Fruit fly (Drosophila melanogaster): Measurements from ENCODE around the gene Mrp4.
A peak's percentile ranks its signal among the peaks of the same experiment; 100 is the strongest.

Gene Mrp4

dm6 chr3R:11562326-11563109 lies 6.5 kb upstream of the Mrp4 start (continued):
- TF ChIP-seq CG16779 (GFP tag; IDR thresholded peaks at IDR 0.05), result peak; percentile 94
- peak; percentile 90 for TF ChIP-seq CG10147 (GFP tag; optimal IDR thresholded peaks at IDR 0.05)
- peak; percentile 49 for TF ChIP-seq Atf3 (GFP tag; optimal IDR thresholded peaks at IDR 0.05)
- no peak for TF ChIP-seq Kr (GFP tag; optimal IDR thresholded peaks at IDR 0.05)
- TF ChIP-seq repo (GFP tag; optimal IDR thresholded peaks at IDR 0.05), result peak; percentile 88
- peak; percentile 94 for TF ChIP-seq pnt (GFP tag; optimal IDR thresholded peaks at IDR 0.05)
- TF ChIP-seq CG8290 (GFP tag; optimal IDR thresholded peaks at IDR 0.05), result peak; percentile 87
- TF ChIP-seq CG8290 (tag; optimal IDR thresholded peaks at IDR 0.05), result peak in 1 of 2 experiments; percentile 97
- peak; percentile 1 for TF ChIP-seq pros (GFP tag; optimal IDR thresholded peaks at IDR 0.05)
- peak; percentile 87 for TF ChIP-seq CG1233 (GFP tag; optimal IDR thresholded peaks at IDR 0.05)
- peak; percentile 85 for TF ChIP-seq Spps (tag; optimal IDR thresholded peaks at IDR 0.05)
- peak; percentile 97 for TF ChIP-seq Camta (GFP tag; optimal IDR thresholded peaks at IDR 0.05)
- peak; percentile 89 for TF ChIP-seq peb (GFP tag; IDR thresholded peaks at IDR 0.05)
- TF ChIP-seq tin (GFP tag; optimal IDR thresholded peaks at IDR 0.05), result peak; percentile 94
- TF ChIP-seq bowl (GFP tag; IDR thresholded peaks at IDR 0.05), result peak; percentile 67
- TF ChIP-seq lov (optimal IDR thresholded peaks at IDR 0.05), result no peak
- peak; percentile 91 for TF ChIP-seq lov (GFP tag; IDR thresholded peaks at IDR 0.05)
- peak; percentile 96 for TF ChIP-seq Meics (GFP tag; optimal IDR thresholded peaks at IDR 0.05)
- TF ChIP-seq odd (GFP tag; optimal IDR thresholded peaks at IDR 0.05), result peak; percentile 79
- peak; percentile 88 for TF ChIP-seq Dad (GFP tag; optimal IDR thresholded peaks at IDR 0.05)
- peak; percentile 47 for TF ChIP-seq CG30020 (tag; optimal IDR thresholded peaks at IDR 0.05)
- peak; percentile 66 for TF ChIP-seq CG30431 (GFP tag; optimal IDR thresholded peaks at IDR 0.05)
- peak; percentile 85 for TF ChIP-seq org-1 (GFP tag; optimal IDR thresholded peaks at IDR 0.05)
- no peak for TF ChIP-seq cad (GFP tag; optimal IDR thresholded peaks at IDR 0.05)
- TF ChIP-seq ab (GFP tag; optimal IDR thresholded peaks at IDR 0.05), result peak; percentile 80
- peak; percentile 94 for TF ChIP-seq tap (tag; optimal IDR thresholded peaks at IDR 0.05)
- TF ChIP-seq CrebB (tag; optimal IDR thresholded peaks at IDR 0.05), result peak; percentile 84
- peak; percentile 50 for TF ChIP-seq wek (GFP tag; optimal IDR thresholded peaks at IDR 0.05)
- peak; percentile 31 for TF ChIP-seq Hey (tag; optimal IDR thresholded peaks at IDR 0.05)
- peak; percentile 92 for TF ChIP-seq Hmx (GFP tag; optimal IDR thresholded peaks at IDR 0.05)
- peak; percentile 94 for TF ChIP-seq NK7.1 (GFP tag; optimal IDR thresholded peaks at IDR 0.05)
- TF ChIP-seq ken (GFP tag; IDR thresholded peaks at IDR 0.05), result peak; percentile 89
- peak; percentile 81 for TF ChIP-seq NC2β (GFP tag; optimal IDR thresholded peaks at IDR 0.05)
- peak; percentile 68; the same call in 1 of the 2 replicates for TF ChIP-seq CG32767 (GFP tag; IDR thresholded peaks at IDR 0.05)
- TF ChIP-seq twi (tag; optimal IDR thresholded peaks at IDR 0.05), result peak; percentile 51
- 0 out of 2 replicates have a peak, but pooled peaks have one; percentile 38 for TF ChIP-seq nerfin-2 (GFP tag; IDR thresholded peaks at IDR 0.05; ENCODE audit: partially characterized antibody)
- TF ChIP-seq C15 (GFP tag; IDR thresholded peaks at IDR 0.05), result peak; percentile 79; the same call in 2 of the 3 replicates
- TF ChIP-seq Hr3 (GFP tag; optimal IDR thresholded peaks at IDR 0.05), result peak; percentile 78
- TF ChIP-seq ind (GFP tag; optimal IDR thresholded peaks at IDR 0.05), result peak; percentile 95
- peak; percentile 43 for TF ChIP-seq CG17912 (GFP tag; optimal IDR thresholded peaks at IDR 0.05)
- no peak for TF ChIP-seq CG7745 (tag; optimal IDR thresholded peaks at IDR 0.05)
- TF ChIP-seq Lpt (GFP tag; optimal IDR thresholded peaks at IDR 0.05), result no peak
- TF ChIP-seq CG13775 (GFP tag; optimal IDR thresholded peaks at IDR 0.05), result peak; percentile 81
- TF ChIP-seq CG6689 (GFP tag; IDR thresholded peaks at IDR 0.05), result peak; percentile 93
- TF ChIP-seq bbx (GFP tag; IDR thresholded peaks at IDR 0.05; ENCODE audit: partially characterized antibody), result no peak
- TF ChIP-seq CG15601 (tag; optimal IDR thresholded peaks at IDR 0.05), result peak; percentile 76
- peak; percentile 82 for TF ChIP-seq CG5180 (GFP tag; optimal IDR thresholded peaks at IDR 0.05)
- peak; percentile 84; the same call in 2 of the 3 replicates for TF ChIP-seq jigr1 (GFP tag; IDR thresholded peaks at IDR 0.05)
- peak; percentile 93 for TF ChIP-seq phol (tag; optimal IDR thresholded peaks at IDR 0.05)
- TF ChIP-seq Dp (GFP tag; optimal IDR thresholded peaks at IDR 0.05), result no peak
